Comparison of ENCODE assay signal across 2 worm cellular contexts in genomic region chrIII:872373-872772, ce11.
A peak's percentile ranks its signal among the peaks of the same experiment; 100 is the strongest.
TF ChIP-seq lines count a peak whose summit lies in the region.

Gene T24C4.3, minus strand, starts transcription at chrIII:872473.
Gene clc-20, plus strand, starts transcription at chrIII:872583.

TF ChIP-seq in whole organism, L1 larva, 84 proteins besides CTCF, POLR2A, EP300 and RAD21:
- TF ChIP-seq pag-3 (tag; optimal IDR thresholded peaks at IDR 0.05; lab: Kevin White, UChicago; ENCODE audit: borderline replicate concordance, insufficient read depth), result no peak
- no peak for TF ChIP-seq skn-1 (tag; optimal IDR thresholded peaks at IDR 0.05; lab: Kevin White, UChicago)
- no peak for TF ChIP-seq nhr-12 (tag; optimal IDR thresholded peaks at IDR 0.05; lab: Kevin White, UChicago)
- no peak for TF ChIP-seq lin-39 (tag; optimal IDR thresholded peaks at IDR 0.05; lab: Kevin White, UChicago)
- TF ChIP-seq sox-4 (tag; optimal IDR thresholded peaks at IDR 0.05; lab: Kevin White, UChicago), result peak; percentile 28
- no peak for TF ChIP-seq ama-1 (optimal IDR thresholded peaks at IDR 0.05; lab: Kevin White, UChicago)
- TF ChIP-seq fkh-8 (tag; optimal IDR thresholded peaks at IDR 0.05; lab: Kevin White, UChicago), result peak; percentile 23
- TF ChIP-seq dsc-1 (tag; optimal IDR thresholded peaks at IDR 0.05; lab: Kevin White, UChicago), result peak; percentile 72
- no peak for TF ChIP-seq swsn-7 (tag; optimal IDR thresholded peaks at IDR 0.05; lab: Kevin White, UChicago)
- TF ChIP-seq nhr-77 (tag; optimal IDR thresholded peaks at IDR 0.05; lab: Kevin White, UChicago), result no peak
- TF ChIP-seq snu-23 (GFP tag; optimal IDR thresholded peaks at IDR 0.05; lab: Kevin White, UChicago), result no peak
TF ChIP-seq in whole organism, L1 larva: peak in this region for 3.

TF ChIP-seq in whole organism, L4 larva, 104 proteins besides CTCF, POLR2A, EP300 and RAD21:
- TF ChIP-seq mep-1 (tag; optimal IDR thresholded peaks at IDR 0.05; lab: Kevin White, UChicago) (no peak), aha-1 (tag; lab: Kevin White, UChicago) (peak; percentile 11)

Comparison
In these comparisons a context has a peak if more than half of its experiments do, and no peak if none do; other contexts are left out.
1. Of the 29 proteins assayed by ChIP-seq in both whole organism, L4 larva and whole organism, L1 larva: peak only in whole organism, L4 larva: aha-1; only in whole organism, L1 larva: none; in both: none; in neither: 28.